Fruit fly (Drosophila melanogaster) whole organism, pupa: ENCODE results near the gene upd2.

Experiments used
- CG10348 ChIP-seq: fragments of 200-800 bp; sonication (Bioruptor generic); IDR thresholded peaks from 2 replicates; pipeline ENCODE4 v1.3.6; 2022; ENCODE audit warnings: missing biosample characterization, missing genetic modification characterization
- CG12605 ChIP-seq: fragments of 200-800 bp; sonication (Bioruptor generic); IDR thresholded peaks from 2 replicates; pipeline ENCODE4 v1.3.6; 2022; ENCODE audit warnings: missing biosample characterization, missing genetic modification characterization
- CG13204 ChIP-seq: fragments of 200-800 bp; sonication (Bioruptor generic); optimal IDR thresholded peaks from 2 replicates; lab custom pipeline; 2018; ENCODE audit warnings: missing biosample characterization, mild to moderate bottlenecking, missing genetic modification characterization, moderate library complexity
- CG14655 ChIP-seq: fragments of 200-800 bp; sonication (Bioruptor generic); optimal IDR thresholded peaks from 3 replicates; lab custom pipeline; 2017; ENCODE audit warnings: mild to moderate bottlenecking, missing biosample characterization, missing genetic modification reagents, missing genetic modification characterization
- CG15710 ChIP-seq: fragments of 200-800 bp; sonication (Bioruptor generic); optimal IDR thresholded peaks from 2 replicates; lab custom pipeline; 2018; ENCODE audit warnings: missing biosample characterization, mild to moderate bottlenecking, missing genetic modification characterization, moderate library complexity
- CG32121 ChIP-seq: fragments of 200-800 bp; sonication (Bioruptor generic); IDR thresholded peaks from 2 replicates; pipeline ENCODE4 v1.3.6; 2022; ENCODE audit warnings: missing biosample characterization, missing genetic modification characterization
- CG34367 ChIP-seq: fragments of 200-800 bp; sonication (Bioruptor generic); optimal IDR thresholded peaks from 2 replicates; lab custom pipeline; 2018; ENCODE audit warnings: missing biosample characterization, mild to moderate bottlenecking, missing genetic modification characterization
- CG4496 ChIP-seq: fragments of 200-800 bp; sonication (Bioruptor generic); IDR thresholded peaks from 3 replicates; pipeline ENCODE4 v1.3.6; 2022; ENCODE audit warnings: missing biosample characterization, missing genetic modification characterization
- CG8159 ChIP-seq: fragments of 200-800 bp; sonication (Bioruptor generic); optimal IDR thresholded peaks from 3 replicates; lab custom pipeline; 2018; ENCODE audit warnings: missing biosample characterization, mild to moderate bottlenecking, missing genetic modification characterization, moderate library complexity
- CG8301 ChIP-seq: fragments of 200-800 bp; sonication (Bioruptor generic); optimal IDR thresholded peaks from 2 replicates; lab custom pipeline; 2018; ENCODE audit warnings: missing biosample characterization, mild to moderate bottlenecking, missing genetic modification characterization
- CG9948 ChIP-seq: fragments of 200-800 bp; sonication (Bioruptor generic); optimal IDR thresholded peaks from 2 replicates; lab custom pipeline; 2018; ENCODE audit warnings: missing biosample characterization, mild to moderate bottlenecking, missing genetic modification characterization, moderate library complexity
- D1 ChIP-seq: fragments of 200-800 bp; sonication (Bioruptor generic); optimal IDR thresholded peaks from 2 replicates; lab custom pipeline; 2018; ENCODE audit warnings: missing biosample characterization, mild to moderate bottlenecking, missing genetic modification characterization, moderate library complexity
- EcR ChIP-seq: fragments of 200-800 bp; sonication (Bioruptor generic); optimal IDR thresholded peaks from 3 replicates; lab custom pipeline; 2019; ENCODE audit warnings: missing biosample characterization, missing genetic modification characterization, mild to moderate bottlenecking, moderate library complexity, missing genetic modification reagents
- Ets98B ChIP-seq: fragments of 200-800 bp; sonication (Bioruptor generic); IDR thresholded peaks from 2 replicates; pipeline ENCODE4 v1.3.6; 2022; ENCODE audit warnings: missing biosample characterization, missing genetic modification characterization
- Pif1A ChIP-seq: fragments of 200-800 bp; sonication (Bioruptor generic); optimal IDR thresholded peaks from 3 replicates; lab custom pipeline; 2016; ENCODE audit warnings: missing biosample characterization, missing genetic modification characterization
- Pif1B ChIP-seq: fragments of 200-800 bp; sonication (Bioruptor generic); optimal IDR thresholded peaks from 3 replicates; lab custom pipeline; 2016; ENCODE audit warnings: missing biosample characterization, missing genetic modification characterization
- Snoo ChIP-seq: fragments of 200-800 bp; sonication (Bioruptor generic); optimal IDR thresholded peaks from 3 replicates; lab custom pipeline; 2017; ENCODE audit warnings: missing biosample characterization, mild to moderate bottlenecking, missing genetic modification characterization, inconsistent platforms
- fd96Ca ChIP-seq: fragments of 200-800 bp; sonication (Bioruptor generic); IDR thresholded peaks from 3 replicates; pipeline ENCODE4 v1.3.6; 2022; ENCODE audit warnings: missing biosample characterization, missing genetic modification characterization
- gl ChIP-seq: fragments of 200-800 bp; sonication (Bioruptor generic); optimal IDR thresholded peaks from 2 replicates; lab custom pipeline; 2018; ENCODE audit warnings: missing biosample characterization, mild to moderate bottlenecking, missing genetic modification characterization
- rn ChIP-seq: fragments of 200-800 bp; sonication (Bioruptor generic); IDR thresholded peaks from 2 replicates; pipeline ENCODE4 v1.3.6; 2022; ENCODE audit warnings: missing biosample characterization, missing genetic modification characterization

upd2 gene

DNA sequence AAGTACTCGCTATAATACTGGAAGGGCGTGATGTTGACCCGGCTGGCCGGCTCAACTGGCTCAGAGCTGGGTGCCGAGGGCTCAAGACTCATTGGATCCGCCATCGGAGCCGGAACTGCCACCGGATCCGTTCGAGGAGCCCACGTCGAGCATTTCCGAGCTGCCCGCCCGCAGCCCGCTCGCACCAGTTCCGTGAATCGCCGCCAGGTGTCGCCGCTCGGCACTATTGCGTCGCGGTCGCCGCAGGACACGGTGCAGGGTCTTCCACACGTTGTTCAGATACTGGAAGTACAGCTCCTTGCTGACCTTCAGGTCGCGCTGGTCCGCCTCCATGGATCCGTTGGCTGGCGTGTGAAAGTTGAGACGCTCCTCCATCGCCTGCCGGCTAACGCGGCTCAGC is 1.8 kb downstream of the upd2 start:
- no peak for TF ChIP-seq D1 (tag; lab: Kevin White, UChicago)
- no peak for TF ChIP-seq rn (GFP tag; lab: Robert Waterston, UW)
- no peak for TF ChIP-seq Snoo (tag; lab: Kevin White, UChicago)
- no peak for TF ChIP-seq CG34367 (tag; lab: Kevin White, UChicago)
- no peak for TF ChIP-seq CG13204 (GFP tag; lab: Kevin White, UChicago)
- TF ChIP-seq CG8301: no peak
- no peak for TF ChIP-seq gl (tag; lab: Kevin White, UChicago)
- TF ChIP-seq Ets98B (GFP tag; lab: Robert Waterston, UW): no peak
- no peak for TF ChIP-seq EcR (GFP tag; lab: Kevin White, UChicago)
- TF ChIP-seq CG8159: no peak
- no peak for TF ChIP-seq CG9948 (tag; lab: Kevin White, UChicago)
- TF ChIP-seq, all 21 proteins: peak for 0

dm6 chrX:18239301-18239700 is 3.8 kb downstream of the upd2 start:
- TF ChIP-seq Ets98B (GFP tag; lab: Robert Waterston, UW): no peak; the same call in 1 of the 2 replicates
- peak; percentile 80 for TF ChIP-seq CG4496 (GFP tag; lab: Robert Waterston, UW)
- TF ChIP-seq CG34367 (tag; lab: Kevin White, UChicago): peak; percentile 7
- TF ChIP-seq, all 21 proteins: peak for 2

- no peak for TF ChIP-seq fd96Ca (GFP tag; lab: Robert Waterston, UW)
Observed at dm6 chrX:18238449-18238848, 4.6 kb downstream of the upd2 start.

DNA sequence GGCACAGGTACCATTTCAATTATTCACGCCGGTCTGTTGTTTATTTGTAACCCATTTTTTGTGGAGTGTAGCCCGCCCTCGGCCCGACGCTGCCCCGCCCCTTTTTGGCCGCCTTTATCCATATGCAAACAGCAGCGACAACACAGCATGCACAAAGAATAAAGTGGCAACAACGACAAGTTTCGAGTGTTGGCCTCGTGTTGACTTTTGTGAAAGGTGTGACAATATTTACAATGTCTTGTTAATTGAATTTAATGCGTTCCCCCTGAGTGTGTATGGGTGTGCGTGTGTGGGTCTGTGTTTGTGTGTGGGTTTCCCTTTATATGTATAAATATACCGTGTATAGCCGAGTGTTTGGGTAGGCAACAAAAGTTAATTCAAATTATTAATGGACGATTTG is 5.2 kb downstream of the upd2 start:
- TF ChIP-seq gl (tag; lab: Kevin White, UChicago): no peak
- no peak for TF ChIP-seq CG12605
- TF ChIP-seq CG8159: no peak
- TF ChIP-seq Pif1B: no peak
- no peak for TF ChIP-seq CG15710 (tag; lab: Kevin White, UChicago)
- TF ChIP-seq CG13204 (GFP tag; lab: Kevin White, UChicago): no peak
- TF ChIP-seq CG4496 (GFP tag; lab: Robert Waterston, UW): no peak
- no peak for TF ChIP-seq D1 (tag; lab: Kevin White, UChicago)
- no peak for TF ChIP-seq CG32121
- no peak for TF ChIP-seq Pif1A (GFP tag; lab: Kevin White, UChicago)

DNA sequence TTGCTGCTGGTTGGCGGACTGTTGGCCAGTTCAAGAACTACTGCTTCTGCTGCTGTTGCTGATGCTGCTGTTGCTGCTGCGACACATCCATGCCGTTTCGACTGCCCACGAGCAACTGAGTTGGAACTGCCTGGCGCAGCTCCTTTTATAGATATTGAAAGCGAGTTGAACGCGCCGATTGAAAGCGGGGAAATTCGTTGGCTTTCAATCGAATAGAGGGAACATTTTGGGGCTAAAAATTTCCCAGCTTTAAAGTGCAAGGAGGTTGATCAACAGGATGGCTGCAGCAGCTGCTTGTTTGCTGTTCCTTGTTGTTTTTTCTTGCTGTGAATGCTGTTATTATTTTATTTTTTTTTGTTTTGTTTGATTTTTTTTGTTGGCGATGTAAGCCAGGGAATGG is 17.1 kb downstream of the upd2 start, which contains the start of gene CG33639:
TSS of gene CG33639 (minus strand) at position 101 of the 400 bp plus-strand sequence.
- TF ChIP-seq Pif1A (GFP tag; lab: Kevin White, UChicago): no peak
- no peak for TF ChIP-seq CG8301
- no peak for TF ChIP-seq CG14655 (GFP tag; lab: Kevin White, UChicago)
- no peak for TF ChIP-seq D1 (tag; lab: Kevin White, UChicago)
- TF ChIP-seq, all 21 proteins: peak for 0

dm6 chrX:18208930-18209477 is 34.1 kb downstream of the upd2 start, which contains the start of gene Him:
Him (plus strand) TSS chrX:18209427.
- TF ChIP-seq CG34367 (tag; lab: Kevin White, UChicago) (no peak), CG10348 (GFP tag; lab: Robert Waterston, UW) (no peak), CG9948 (tag; lab: Kevin White, UChicago) (no peak), CG8301 (no peak), CG14655 (GFP tag; lab: Kevin White, UChicago) (no peak)

dm6 chrX:18208079-18208865 is 34.8 kb downstream of the upd2 start:
- TF ChIP-seq Snoo (tag; lab: Kevin White, UChicago) (no peak), CG8159 (peak; percentile 32), Ets98B (GFP tag; lab: Robert Waterston, UW) (no peak), CG12605 (no peak), Pif1A (GFP tag; lab: Kevin White, UChicago) (no peak), EcR (GFP tag; lab: Kevin White, UChicago) (no peak), CG14655 (GFP tag; lab: Kevin White, UChicago) (peak; percentile 34), CG10348 (GFP tag; lab: Robert Waterston, UW) (no peak)

dm6 chrX:18207533-18207932 is 35.6 kb downstream of the upd2 start:
- no peak for TF ChIP-seq fd96Ca (GFP tag; lab: Robert Waterston, UW)
- no peak for TF ChIP-seq CG13204 (GFP tag; lab: Kevin White, UChicago)
- no peak for TF ChIP-seq CG14655 (GFP tag; lab: Kevin White, UChicago)
- TF ChIP-seq CG4496 (GFP tag; lab: Robert Waterston, UW): no peak
- TF ChIP-seq CG12605: no peak
- no peak for TF ChIP-seq CG34367 (tag; lab: Kevin White, UChicago)
- no peak for TF ChIP-seq CG10348 (GFP tag; lab: Robert Waterston, UW)
- TF ChIP-seq Snoo (tag; lab: Kevin White, UChicago): no peak
- TF ChIP-seq gl (tag; lab: Kevin White, UChicago): no peak
- no peak for TF ChIP-seq Pif1B
- peak; percentile 23 for TF ChIP-seq CG8159
- no peak for TF ChIP-seq EcR (GFP tag; lab: Kevin White, UChicago)
- TF ChIP-seq Ets98B (GFP tag; lab: Robert Waterston, UW): no peak
- TF ChIP-seq rn (GFP tag; lab: Robert Waterston, UW): no peak
- TF ChIP-seq CG9948 (tag; lab: Kevin White, UChicago): peak; percentile 3
